Fruit fly (Drosophila melanogaster): ENCODE data around the gene aay.
A peak's percentile ranks its signal among the peaks of the same experiment; 100 is the strongest.

Gene aay

DNA sequence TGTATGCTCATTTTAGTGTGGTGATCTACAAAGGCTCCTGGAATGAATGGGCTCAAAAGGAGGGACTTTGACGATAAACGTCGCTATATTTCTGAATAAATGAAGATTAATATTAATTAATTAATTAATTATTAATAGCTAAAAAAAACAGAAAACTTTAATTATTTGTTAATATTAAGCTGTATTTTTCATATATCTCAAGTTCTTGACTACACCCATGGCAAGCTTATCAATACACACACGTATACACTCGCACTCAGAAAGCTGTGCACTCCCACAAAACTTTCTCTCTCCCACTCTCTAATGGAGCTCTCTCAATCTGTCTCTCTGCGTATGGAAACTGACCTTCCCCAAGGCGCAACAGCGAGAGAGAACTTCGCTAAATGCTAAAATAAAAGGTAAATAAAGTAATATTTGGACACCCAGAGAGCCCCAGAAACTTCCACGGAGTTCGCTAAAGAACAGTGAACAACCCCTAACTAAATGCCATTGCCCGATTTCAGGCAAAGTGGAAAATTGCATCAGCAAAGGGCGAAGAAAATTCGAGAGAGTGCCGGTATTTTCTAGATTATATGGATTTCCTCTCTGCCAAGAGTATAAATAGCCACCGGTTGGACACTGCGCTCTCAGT, 49.6 kb upstream of the aay start (continued):
- no peak; the same call in 1 of the 2 replicates for TF ChIP-seq tna (GFP tag; IDR thresholded peaks at IDR 0.05; ENCODE audit: partially characterized antibody)
- peak; percentile 40; the same call in 1 of the 2 replicates for TF ChIP-seq CG31224 (GFP tag; IDR thresholded peaks at IDR 0.05)
- peak; percentile 43 for TF ChIP-seq Six4 (GFP tag; optimal IDR thresholded peaks at IDR 0.05)
- peak; percentile 82 for TF ChIP-seq oc (tag; optimal IDR thresholded peaks at IDR 0.05)
- peak; percentile 67; the same call in 1 of the 2 replicates for TF ChIP-seq ro (GFP tag; IDR thresholded peaks at IDR 0.05)
- TF ChIP-seq grau (tag; optimal IDR thresholded peaks at IDR 0.05) = peak; percentile 56
- TF ChIP-seq Deaf1 (tag; optimal IDR thresholded peaks at IDR 0.05) = no peak
- no peak for TF ChIP-seq CG4617 (GFP tag; optimal IDR thresholded peaks at IDR 0.05; ENCODE audit: borderline replicate concordance)
- peak; percentile 34 for TF ChIP-seq CG33557 (GFP tag; optimal IDR thresholded peaks at IDR 0.05)
- peak; percentile 56; the same call in 1 of the 2 replicates for TF ChIP-seq Taf1 (GFP tag; IDR thresholded peaks at IDR 0.05)
- no peak for TF ChIP-seq exex (tag; optimal IDR thresholded peaks at IDR 0.05)
- peak; percentile 17; the same call in 1 of the 2 replicates for TF ChIP-seq gsb (GFP tag; IDR thresholded peaks at IDR 0.05)
- TF ChIP-seq CG15011 (GFP tag; optimal IDR thresholded peaks at IDR 0.05) = peak; percentile 21
- peak; percentile 13 for TF ChIP-seq CG7271 (tag; optimal IDR thresholded peaks at IDR 0.05)
- peak; percentile 69 for TF ChIP-seq CG6689 (GFP tag; IDR thresholded peaks at IDR 0.05)
- no peak for TF ChIP-seq CG12769 (tag; optimal IDR thresholded peaks at IDR 0.05)
- no peak for TF ChIP-seq crp (GFP tag; optimal IDR thresholded peaks at IDR 0.05)
- TF ChIP-seq Lpt (GFP tag; optimal IDR thresholded peaks at IDR 0.05) = no peak
- peak; percentile 66 for TF ChIP-seq Vsx1 (GFP tag; optimal IDR thresholded peaks at IDR 0.05)
- TF ChIP-seq cg (GFP tag; optimal IDR thresholded peaks at IDR 0.05) = peak; percentile 74
- TF ChIP-seq CG9437 (GFP tag; optimal IDR thresholded peaks at IDR 0.05) = peak; percentile 22
- TF ChIP-seq Doc3 (GFP tag; IDR thresholded peaks at IDR 0.05; ENCODE audit: partially characterized antibody) = peak; percentile 45; the same call in 2 of the 3 replicates
- TF ChIP-seq Sin3A (optimal IDR thresholded peaks at IDR 0.05) = no peak
- TF ChIP-seq CG10321 (GFP tag; IDR thresholded peaks at IDR 0.05) = no peak
- TF ChIP-seq CG9932 (GFP tag; IDR thresholded peaks at IDR 0.05) = peak; percentile 61
- TF ChIP-seq gem (tag; optimal IDR thresholded peaks at IDR 0.05) = peak; percentile 83
- TF ChIP-seq disco-r (GFP tag; optimal IDR thresholded peaks at IDR 0.05) = no peak
- peak; percentile 75 for TF ChIP-seq lmd (GFP tag; IDR thresholded peaks at IDR 0.05)
- TF ChIP-seq CG18599 (GFP tag; optimal IDR thresholded peaks at IDR 0.05) = peak; percentile 86
- TF ChIP-seq unc-4 (GFP tag; IDR thresholded peaks at IDR 0.05; ENCODE audit: partially characterized antibody) = peak; percentile 54
- 0 out of 2 replicates have a peak, but pooled peaks have one; percentile 18 for TF ChIP-seq CG32772 (GFP tag; IDR thresholded peaks at IDR 0.05)
- TF ChIP-seq CG11504 (tag; optimal IDR thresholded peaks at IDR 0.05) = peak; percentile 74
- peak; percentile 69 for TF ChIP-seq slbo (GFP tag; IDR thresholded peaks at IDR 0.05)
- peak; percentile 18; the same call in 1 of the 3 replicates for TF ChIP-seq Mrtf (GFP tag; IDR thresholded peaks at IDR 0.05)
- TF ChIP-seq klu (GFP tag; IDR thresholded peaks at IDR 0.05) = no peak
- TF ChIP-seq CG17361 (GFP tag; IDR thresholded peaks at IDR 0.05) = peak; percentile 65

DNA sequence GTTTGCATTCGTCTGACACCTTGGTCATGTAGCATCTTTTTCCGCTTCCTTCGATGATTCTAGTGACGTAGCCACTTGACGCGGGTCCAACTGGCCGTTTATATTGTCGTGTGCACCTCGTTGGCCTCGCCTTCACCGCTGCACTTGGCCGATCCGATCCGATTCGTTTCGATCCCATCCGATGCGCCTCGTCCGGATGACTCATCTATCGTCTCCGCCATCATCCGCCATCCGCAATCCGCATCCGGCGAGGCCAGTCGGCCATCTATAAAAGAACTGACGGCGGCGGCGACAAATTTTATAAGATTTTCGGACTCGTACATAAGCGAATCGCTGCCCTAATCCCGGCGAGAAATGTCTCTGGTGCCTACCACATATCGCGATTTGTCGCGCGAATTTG, 47.9 kb upstream of the aay start, which contains the start of gene CG4461:
Gene CG4461 (plus strand): TSS at position 301 of the 400 bp plus-strand sequence.
- TF ChIP-seq gcm2 (GFP tag; optimal IDR thresholded peaks at IDR 0.05) (no peak), nom (GFP tag; optimal IDR thresholded peaks at IDR 0.05) (peak; percentile 13)

Data from whole organism, embryonic.